Worm (Caenorhabditis elegans) whole organism, dauer: ENCODE data around the gene myo-5.

Experiments
- unc-62 ChIP-seq: sonication (generic microtip); optimal IDR thresholded peaks from 2 replicates; lab custom pipeline; 2017; ENCODE audit warnings: missing biosample characterization, missing genetic modification reagents, missing genetic modification characterization

Gene myo-5

ce11 chrV:8108670-8109069 lies at the start of gene myo-5:
Gene myo-5, plus strand, starts transcription at chrV:8108970.
- TF ChIP-seq unc-62 (GFP tag; lab: Kevin White, UChicago), result no peak

ce11 chrV:8062074-8062473 lies 46.7 kb upstream of the myo-5 start, which contains the start of gene str-139:
Gene str-139, minus strand, starts transcription at chrV:8062174.
- no peak for TF ChIP-seq unc-62 (GFP tag; lab: Kevin White, UChicago)

- TF ChIP-seq unc-62 (GFP tag; lab: Kevin White, UChicago), result no peak
Measured at ce11 chrV:8067800-8068199, 41.0 kb upstream of the myo-5 start, which contains the start of gene str-140. Gene str-140, minus strand, starts transcription at chrV:8067900.

- TF ChIP-seq unc-62 (GFP tag; lab: Kevin White, UChicago), result no peak
Measured at ce11 chrV:8069637-8070036, 39.1 kb upstream of the myo-5 start, which contains the start of gene str-143. Gene str-143, minus strand, starts transcription at chrV:8069737.

- TF ChIP-seq unc-62 (GFP tag; lab: Kevin White, UChicago), result no peak
Measured at ce11 chrV:8072047-8072446, 36.7 kb upstream of the myo-5 start, which contains the start of gene str-144. Gene str-144, minus strand, starts transcription at chrV:8072147.

ce11 chrV:8073162-8073561 lies 35.6 kb upstream of the myo-5 start:
- TF ChIP-seq unc-62 (GFP tag; lab: Kevin White, UChicago), result no peak

ce11 chrV:8075712-8076111 lies 33.1 kb upstream of the myo-5 start, which contains the start of gene catp-3:
Gene catp-3, plus strand, starts transcription at chrV:8076012.
- no peak for TF ChIP-seq unc-62 (GFP tag; lab: Kevin White, UChicago)

ce11 chrV:8079813-8080212 lies 29.0 kb upstream of the myo-5 start:
- TF ChIP-seq unc-62 (GFP tag; lab: Kevin White, UChicago), result no peak

ce11 chrV:8081579-8081978 lies 27.2 kb upstream of the myo-5 start, which contains the start of gene str-131:
Gene str-131, minus strand, starts transcription at chrV:8081679.
- no peak for TF ChIP-seq unc-62 (GFP tag; lab: Kevin White, UChicago)

ce11 chrV:8085141-8085540 lies 23.6 kb upstream of the myo-5 start, which contains the start of gene C09H5.7:
Gene C09H5.7, minus strand, starts transcription at chrV:8085241.
- no peak for TF ChIP-seq unc-62 (GFP tag; lab: Kevin White, UChicago)

ce11 chrV:8090595-8090994 lies 18.2 kb upstream of the myo-5 start, which contains the start of gene str-130:
Gene str-130, minus strand, starts transcription at chrV:8090695.
- TF ChIP-seq unc-62 (GFP tag; lab: Kevin White, UChicago), result no peak

ce11 chrV:8092385-8092784 lies 16.4 kb upstream of the myo-5 start, which contains the start of gene str-129:
Gene str-129, minus strand, starts transcription at chrV:8092485.
- no peak for TF ChIP-seq unc-62 (GFP tag; lab: Kevin White, UChicago)

- TF ChIP-seq unc-62 (GFP tag; lab: Kevin White, UChicago), result no peak
Measured at ce11 chrV:8095378-8095777, 13.4 kb upstream of the myo-5 start, which contains the start of gene str-146. Gene str-146, minus strand, starts transcription at chrV:8095478.

- no peak for TF ChIP-seq unc-62 (GFP tag; lab: Kevin White, UChicago)
Measured at ce11 chrV:8098239-8098638, 10.5 kb upstream of the myo-5 start, which contains the start of gene str-145. Gene str-145, minus strand, starts transcription at chrV:8098339.

ce11 chrV:8099306-8099705 lies 9.5 kb upstream of the myo-5 start, which contains the start of gene sdz-23:
Gene sdz-23, plus strand, starts transcription at chrV:8099606.
- TF ChIP-seq unc-62 (GFP tag; lab: Kevin White, UChicago), result no peak

ce11 chrV:8102960-8103359 lies 5.8 kb upstream of the myo-5 start, which contains the start of gene str-90:
Gene str-90, plus strand, starts transcription at chrV:8103260.
- TF ChIP-seq unc-62 (GFP tag; lab: Kevin White, UChicago), result no peak

ce11 chrV:8104473-8104872 lies 4.3 kb upstream of the myo-5 start, which contains the start of gene srlf-16:
Gene srlf-16, plus strand, starts transcription at chrV:8104773.
- no peak for TF ChIP-seq unc-62 (GFP tag; lab: Kevin White, UChicago)
